Worm (Caenorhabditis elegans) whole organism, late embryonic: ENCODE data around the gene M176.9.

Source experiments
- ceh-9 ChIP-seq: sonication (generic microtip); optimal IDR thresholded peaks from 2 replicates; lab custom pipeline; 2016; ENCODE audit warnings: mild to moderate bottlenecking, missing genetic modification characterization, inconsistent platforms, missing compliant biosample characterization
- nhr-11 ChIP-seq: fragments of 150-350 bp; optimal IDR thresholded peaks from 2 replicates; lab custom pipeline; 2014; ENCODE audit warnings: missing biosample characterization, missing genetic modification characterization
- pqm-1 ChIP-seq: sonication (generic microtip); optimal IDR thresholded peaks from 2 replicates; lab custom pipeline; 2016; ENCODE audit warnings: missing genetic modification characterization, missing compliant biosample characterization
- ttx-3 ChIP-seq: sonication (generic microtip); optimal IDR thresholded peaks from 2 replicates; lab custom pipeline; 2016; ENCODE audit warnings: missing genetic modification reagents, missing genetic modification characterization, missing compliant biosample characterization
- unc-86 ChIP-seq: sonication (generic microtip); optimal IDR thresholded peaks from 2 replicates; lab custom pipeline; 2016; ENCODE audit warnings: missing genetic modification characterization, missing compliant biosample characterization

- TF ChIP-seq pqm-1 (tag; lab: Kevin White, UChicago) (no peak), ceh-9 (no peak), unc-86 (tag; lab: Kevin White, UChicago) (no peak), nhr-11 (tag; lab: Kevin White, UChicago) (no peak), ttx-3 (no peak)
These were observed 34.0 kb upstream of the M176.9 start, which contains the start of gene R09D1.13 for ce11 chrII:9445368-9445767.
